Worm (Caenorhabditis elegans) whole organism, L4 larva: ENCODE data around the gene fipr-4.

Source experiments
- F37D6.2 ChIP-seq: sonication (generic microtip); optimal IDR thresholded peaks from 2 replicates; lab custom pipeline; 2016; ENCODE audit warnings: mild to moderate bottlenecking, missing genetic modification characterization, missing compliant biosample characterization
- T26A8.4 ChIP-seq: fragments of 200-800 bp; sonication (Bioruptor generic); IDR thresholded peaks from 2 replicates; pipeline ENCODE4 v1.3.6; 2022; ENCODE audit warnings: missing genetic modification characterization, missing compliant biosample characterization
- Y105C5A.15 ChIP-seq: fragments of 200-800 bp; sonication (Bioruptor generic); IDR thresholded peaks from 2 replicates; pipeline ENCODE4 v1.3.6; 2022; ENCODE audit warnings: missing genetic modification characterization, missing compliant biosample characterization
- arid-1 ChIP-seq: fragments of 200-800 bp; sonication (Bioruptor generic); conservative IDR thresholded peaks from 2 replicates; pipeline ENCODE4 v1.3.6; 2022; ENCODE audit warnings: missing genetic modification reagents, missing genetic modification characterization, missing compliant biosample characterization
- cey-2 ChIP-seq: sonication (generic microtip); optimal IDR thresholded peaks from 3 replicates; lab custom pipeline; 2017; ENCODE audit warnings: missing genetic modification characterization, mild to moderate bottlenecking, missing compliant biosample characterization, antibody characterized with exemption, borderline replicate concordance; ENCODE audit not compliant: insufficient read depth
- daf-16 ChIP-seq, 3 experiments: sonication (generic microtip); optimal IDR thresholded peaks; 2 replicates each; lab custom pipeline; 2016 to 2017; ENCODE audit warnings: missing genetic modification characterization in 3 of 3, missing genetic modification reagents in 3 of 3, mild to moderate bottlenecking in 2 of 3, missing compliant biosample characterization in 2 of 3, missing biosample characterization in 1 of 3, moderate library complexity in 1 of 3
- dve-1 ChIP-seq: sonication (generic microtip); optimal IDR thresholded peaks from 2 replicates; lab custom pipeline; 2017; ENCODE audit warnings: antibody characterized with exemption, mild to moderate bottlenecking, missing genetic modification characterization, missing compliant biosample characterization; ENCODE audit not compliant: insufficient read depth
- egl-27 ChIP-seq: sonication (generic microtip); optimal IDR thresholded peaks from 3 replicates; lab custom pipeline; 2017; ENCODE audit warnings: missing biosample characterization, missing genetic modification reagents, missing genetic modification characterization
- egl-43 ChIP-seq: fragments of 200-800 bp; sonication (Bioruptor generic); IDR thresholded peaks from 2 replicates; pipeline ENCODE4 v1.3.6; 2022; ENCODE audit warnings: missing genetic modification reagents, missing genetic modification characterization, missing compliant biosample characterization
- hif-1 ChIP-seq, 2 experiments: sonication (generic microtip); optimal IDR thresholded peaks; 2 replicates each; lab custom pipeline; 2016 to 2017; ENCODE audit warnings: missing compliant biosample characterization in 2 of 2, missing genetic modification characterization in 2 of 2, missing genetic modification reagents in 2 of 2, missing genotype in 2 of 2, mild to moderate bottlenecking in 1 of 2
- hlh-11 ChIP-seq: fragments of 200-800 bp; sonication (Bioruptor generic); optimal IDR thresholded peaks from 2 replicates; lab custom pipeline; 2018; ENCODE audit warnings: mild to moderate bottlenecking, missing genetic modification characterization, missing compliant biosample characterization
- jun-1 ChIP-seq: fragments of 150-350 bp; optimal IDR thresholded peaks from 2 replicates; lab custom pipeline; 2014; ENCODE audit warnings: missing biosample characterization, missing genetic modification reagents, missing genetic modification characterization
- lim-7 ChIP-seq: fragments of 200-800 bp; sonication (Bioruptor generic); IDR thresholded peaks from 2 replicates; pipeline ENCODE4 v1.3.6; 2022; ENCODE audit warnings: missing genetic modification characterization, missing compliant biosample characterization
- lin-1 ChIP-seq: fragments of 200-800 bp; sonication (Bioruptor generic); IDR thresholded peaks from 2 replicates; pipeline ENCODE4 v1.3.6; 2022; ENCODE audit warnings: missing genetic modification reagents, missing genetic modification characterization, missing compliant biosample characterization
- lin-13 ChIP-seq: fragments of 150-350 bp; optimal IDR thresholded peaks from 2 replicates; lab custom pipeline; 2014; ENCODE audit warnings: missing biosample characterization, missing genetic modification reagents, missing genetic modification characterization
- lin-29 ChIP-seq: fragments of 200-800 bp; sonication (Bioruptor generic); IDR thresholded peaks from 2 replicates; pipeline ENCODE4 v1.3.6; 2022; ENCODE audit warnings: missing genetic modification reagents, missing genetic modification characterization, missing compliant biosample characterization
- lir-3 ChIP-seq: sonication (generic microtip); optimal IDR thresholded peaks from 2 replicates; lab custom pipeline; 2016; ENCODE audit warnings: mild to moderate bottlenecking, missing genetic modification characterization, missing compliant biosample characterization
- lsy-2 ChIP-seq, 2 experiments: fragments of 150-350 bp in 1 of 2; sonication (generic microtip) in 1 of 2; optimal IDR thresholded peaks; 2 replicates each; lab custom pipeline; 2014 to 2017; ENCODE audit warnings: missing biosample characterization in 2 of 2, missing genetic modification characterization in 2 of 2
- mdt-29 ChIP-seq: fragments of 200-800 bp; sonication (Bioruptor generic); IDR thresholded peaks from 2 replicates; pipeline ENCODE4 v1.3.6; 2022; ENCODE audit warnings: missing genetic modification reagents, missing genetic modification characterization, missing compliant biosample characterization
- mep-1 ChIP-seq: fragments of 150-350 bp; sonication (generic microtip); optimal IDR thresholded peaks from 3 replicates; lab custom pipeline; 2014; ENCODE audit warnings: missing biosample characterization, missing genetic modification characterization
- mxl-2 ChIP-seq: fragments of 200-800 bp; sonication (Bioruptor generic); conservative IDR thresholded peaks from 2 replicates; pipeline ENCODE4 v1.3.6; 2022; ENCODE audit warnings: missing genetic modification reagents, missing genetic modification characterization, missing compliant biosample characterization
- nhr-10 ChIP-seq: fragments of 150-350 bp; optimal IDR thresholded peaks from 2 replicates; lab custom pipeline; 2014; ENCODE audit warnings: missing biosample characterization, missing genetic modification characterization
- nhr-102 ChIP-seq: sonication (generic microtip); optimal IDR thresholded peaks from 2 replicates; lab custom pipeline; 2016; ENCODE audit warnings: mild to moderate bottlenecking, missing genetic modification characterization, moderate library complexity, missing compliant biosample characterization
- nhr-28 ChIP-seq: fragments of 150-350 bp; optimal IDR thresholded peaks from 2 replicates; lab custom pipeline; 2014; ENCODE audit warnings: missing biosample characterization, missing genetic modification characterization
- pqm-1 ChIP-seq: sonication (generic microtip); optimal IDR thresholded peaks from 2 replicates; lab custom pipeline; 2017; ENCODE audit warnings: missing biosample characterization, missing genetic modification characterization
- rbr-2 ChIP-seq: sonication (generic microtip); optimal IDR thresholded peaks from 2 replicates; lab custom pipeline; 2016; ENCODE audit warnings: missing genotype, missing genetic modification characterization, missing compliant biosample characterization
- snpc-1.2 ChIP-seq: fragments of 200-800 bp; sonication (Bioruptor generic); IDR thresholded peaks from 2 replicates; pipeline ENCODE4 v1.3.6; 2022; ENCODE audit warnings: missing genetic modification reagents, missing genetic modification characterization, missing compliant biosample characterization
- spr-1 ChIP-seq: sonication (generic microtip); optimal IDR thresholded peaks from 2 replicates; lab custom pipeline; 2016; ENCODE audit warnings: mild to moderate bottlenecking, missing genetic modification characterization, missing compliant biosample characterization
- tra-1 ChIP-seq: fragments of 200-800 bp; sonication (Bioruptor generic); IDR thresholded peaks from 2 replicates; pipeline ENCODE4 v1.3.6; 2022; ENCODE audit warnings: missing genetic modification reagents, missing genetic modification characterization, missing compliant biosample characterization
- unc-130 ChIP-seq: sonication (generic microtip); optimal IDR thresholded peaks from 2 replicates; lab custom pipeline; 2016; ENCODE audit warnings: missing genetic modification reagents, missing genetic modification characterization, missing compliant biosample characterization
- unc-62 ChIP-seq, 3 experiments: fragments of 150-350 bp in 1 of 3; sonication (generic microtip); optimal IDR thresholded peaks in 2 of 3; peaks in 1 of 3; 1 replicate in 1 of 3; 2 replicates in 2 of 3; lab custom pipeline; 2014 to 2017; ENCODE audit warnings: missing biosample characterization in 3 of 3, missing genetic modification characterization in 3 of 3, missing genetic modification reagents in 3 of 3, missing genotype in 1 of 3

The fipr-4 gene

ce11 chrV:10227333-10227732 lies 927 bp downstream of the fipr-4 start, which contains the start of gene ttr-19:
Gene ttr-19 (minus strand): TSS chrV:10227433.
- TF ChIP-seq mdt-29 (GFP tag; lab: Robert Waterston, UW) (no peak), hlh-11 (tag; lab: Kevin White, UChicago) (no peak), mxl-2 (GFP tag; lab: Robert Waterston, UW) (no peak), unc-62 (GFP tag; optimal IDR thresholded peaks at IDR 0.05 in 1 of 2; lab: Kevin White, UChicago) (no peak), unc-62 (tag; optimal IDR thresholded peaks at IDR 0.05; lab: Kevin White, UChicago) (no peak), unc-130 (no peak), tra-1 (GFP tag; lab: Robert Waterston, UW) (no peak), lin-13 (GFP tag; lab: Kevin White, UChicago) (no peak), egl-27 (tag; lab: Kevin White, UChicago) (no peak), dve-1 (tag; lab: Kevin White, UChicago) (no peak), lir-3 (no peak), lim-7 (no peak), snpc-1.2 (no peak), arid-1 (GFP tag; lab: Robert Waterston, UW) (no peak)

ce11 chrV:10225610-10226009 lies 2.6 kb downstream of the fipr-4 start, which contains the start of gene daf-36:
Gene daf-36 (minus strand): TSS chrV:10225710.
- TF ChIP-seq nhr-28 (tag; lab: Kevin White, UChicago): peak; percentile 39
- TF ChIP-seq jun-1 (tag; lab: Kevin White, UChicago): no peak

ce11 chrV:10224619-10225018 lies 3.6 kb downstream of the fipr-4 start:
- TF ChIP-seq T26A8.4 (no peak), mep-1 (tag; lab: Kevin White, UChicago) (no peak), nhr-28 (tag; lab: Kevin White, UChicago) (peak; percentile 76), lsy-2 (tag; optimal IDR thresholded peaks at IDR 0.05; lab: Kevin White, UChicago) (no peak), rbr-2 (tag; lab: Kevin White, UChicago) (no peak), pqm-1 (tag; lab: Kevin White, UChicago) (peak; percentile 73), lin-1 (GFP tag; lab: Robert Waterston, UW) (no peak)

ce11 chrV:10222007-10222406 lies 6.3 kb downstream of the fipr-4 start, which contains the start of gene C12D8.20:
Gene C12D8.20 (plus strand): TSS chrV:10222307.
- TF ChIP-seq Y105C5A.15 (GFP tag; lab: Robert Waterston, UW) (no peak), cey-2 (tag; lab: Kevin White, UChicago) (no peak), daf-16 (GFP tag; optimal IDR thresholded peaks at IDR 0.05; lab: Kevin White, UChicago) (no peak), daf-16 (tag; optimal IDR thresholded peaks at IDR 0.05; lab: Kevin White, UChicago) (no peak), egl-43 (GFP tag; lab: Robert Waterston, UW) (no peak), hlh-11 (tag; lab: Kevin White, UChicago) (no peak), nhr-102 (no peak), nhr-10 (tag; lab: Kevin White, UChicago) (no peak), hif-1 (tag; optimal IDR thresholded peaks at IDR 0.05; lab: Kevin White, UChicago) (no peak), F37D6.2 (tag; lab: Kevin White, UChicago) (no peak), lin-29 (GFP tag; lab: Robert Waterston, UW) (no peak), snpc-1.2 (no peak)

ce11 chrV:10221317-10221716 lies 6.9 kb downstream of the fipr-4 start, which contains the start of the genes fipr-5 and fipr-9:
Gene fipr-5 (minus strand): TSS chrV:10221417.
Gene fipr-9 (plus strand): TSS chrV:10221662.
- no peak for TF ChIP-seq spr-1 (tag; lab: Kevin White, UChicago)
- TF ChIP-seq egl-43 (GFP tag; lab: Robert Waterston, UW): no peak
- TF ChIP-seq, all 104 proteins: peak for 0
